Worm (Caenorhabditis elegans) whole organism, young adult: ENCODE measurements around the gene C50D2.6.
A peak's percentile ranks its signal among the peaks of the same experiment; 100 is the strongest.

ENCODE experiments used
- B0261.1 ChIP-seq: sonication (generic microtip); optimal IDR thresholded peaks from 2 replicates; lab custom pipeline; 2016; ENCODE audit warnings: mild to moderate bottlenecking, missing genetic modification characterization, moderate library complexity, missing compliant biosample characterization
- C06A6.2 ChIP-seq: fragments of 200-800 bp; sonication (Bioruptor generic); conservative IDR thresholded peaks from 2 replicates; pipeline ENCODE4 v1.3.6; 2022; ENCODE audit warnings: missing genetic modification characterization, missing compliant biosample characterization
- F33H1.4 ChIP-seq: fragments of 200-800 bp; sonication (Bioruptor generic); IDR thresholded peaks from 2 replicates; pipeline ENCODE4 v1.3.6; 2022; ENCODE audit warnings: missing genetic modification reagents, missing genetic modification characterization, missing compliant biosample characterization
- Y79H2A.3 ChIP-seq: fragments of 200-800 bp; sonication (Bioruptor generic); conservative IDR thresholded peaks from 2 replicates; pipeline ENCODE4 v1.3.6; 2022; ENCODE audit warnings: missing genetic modification reagents, missing genetic modification characterization, missing compliant biosample characterization
- aptf-2 ChIP-seq: fragments of 200-800 bp; sonication (Bioruptor generic); conservative IDR thresholded peaks from 2 replicates; pipeline ENCODE4 v1.3.6; 2022; ENCODE audit warnings: missing genetic modification reagents, missing genetic modification characterization, missing compliant biosample characterization
- aptf-3 ChIP-seq: fragments of 200-800 bp; sonication (Bioruptor generic); IDR thresholded peaks from 2 replicates; pipeline ENCODE4 v1.3.6; 2022; ENCODE audit warnings: missing genetic modification characterization, missing compliant biosample characterization
- athp-1 ChIP-seq: sonication (generic microtip); optimal IDR thresholded peaks from 2 replicates; lab custom pipeline; 2017; ENCODE audit warnings: mild to moderate bottlenecking, missing genetic modification characterization, missing compliant biosample characterization
- attf-5 ChIP-seq: fragments of 200-800 bp; sonication (Bioruptor generic); optimal IDR thresholded peaks from 2 replicates; lab custom pipeline; 2018; ENCODE audit warnings: mild to moderate bottlenecking, missing genetic modification characterization, missing compliant biosample characterization
- cebp-1 ChIP-seq, 2 experiments: fragments of 200-800 bp in 1 of 2; sonication (Bioruptor generic) in 1 of 2; sonication (generic microtip) in 1 of 2; IDR thresholded peaks in 1 of 2; optimal IDR thresholded peaks in 1 of 2; 2 replicates each; pipeline versions ENCODE4 v1.3.6 to Lab custom; 2017 to 2022; ENCODE audit warnings: missing compliant biosample characterization in 2 of 2, missing genetic modification characterization in 2 of 2, mild to moderate bottlenecking in 1 of 2, missing genetic modification reagents in 1 of 2, moderate library complexity in 1 of 2
- cebp-2 ChIP-seq: fragments of 200-800 bp; sonication (Bioruptor generic); IDR thresholded peaks from 2 replicates; pipeline ENCODE4 v1.3.6; 2022; ENCODE audit warnings: missing genetic modification characterization, missing compliant biosample characterization
- ceh-79 ChIP-seq: sonication (generic microtip); optimal IDR thresholded peaks from 2 replicates; lab custom pipeline; 2017; ENCODE audit warnings: mild to moderate bottlenecking, missing genetic modification characterization, missing compliant biosample characterization
- ceh-91 ChIP-seq: fragments of 200-800 bp; sonication (Bioruptor generic); IDR thresholded peaks from 2 replicates; pipeline ENCODE4 v1.3.6; 2022; ENCODE audit warnings: missing genetic modification reagents, missing genetic modification characterization, missing compliant biosample characterization
- chd-7 ChIP-seq: sonication (generic microtip); optimal IDR thresholded peaks from 2 replicates; lab custom pipeline; 2016; ENCODE audit warnings: mild to moderate bottlenecking, missing genetic modification characterization, moderate library complexity, missing compliant biosample characterization
- dpl-1 ChIP-seq: fragments of 150-350 bp; optimal IDR thresholded peaks from 2 replicates; lab custom pipeline; 2014; ENCODE audit warnings: missing biosample characterization, missing genetic modification reagents, missing genetic modification characterization
- egl-18 ChIP-seq: fragments of 200-800 bp; sonication (Bioruptor generic); IDR thresholded peaks from 2 replicates; pipeline ENCODE4 v1.3.6; 2022; ENCODE audit warnings: missing genetic modification reagents, missing genetic modification characterization, missing compliant biosample characterization
- egl-44 ChIP-seq: fragments of 200-800 bp; sonication (Bioruptor generic); IDR thresholded peaks from 2 replicates; pipeline ENCODE4 v1.3.6; 2022; ENCODE audit warnings: missing genetic modification reagents, missing genetic modification characterization, missing compliant biosample characterization
- hlh-12 ChIP-seq: sonication (generic microtip); optimal IDR thresholded peaks from 2 replicates; lab custom pipeline; 2016; ENCODE audit warnings: missing genetic modification characterization, missing compliant biosample characterization
- hmg-20 ChIP-seq: fragments of 200-800 bp; sonication (Bioruptor generic); IDR thresholded peaks from 2 replicates; pipeline ENCODE4 v1.3.6; 2022; ENCODE audit warnings: missing genetic modification reagents, missing genetic modification characterization, missing compliant biosample characterization
- lag-1 ChIP-seq: fragments of 200-800 bp; sonication (Bioruptor generic); IDR thresholded peaks from 2 replicates; pipeline ENCODE4 v1.3.6; 2022; ENCODE audit warnings: missing genetic modification reagents, missing genetic modification characterization, missing compliant biosample characterization
- lin-26 ChIP-seq: fragments of 200-800 bp; sonication (Bioruptor generic); IDR thresholded peaks from 2 replicates; pipeline ENCODE4 v1.3.6; 2022; ENCODE audit warnings: missing genetic modification reagents, missing genetic modification characterization, missing compliant biosample characterization
- lin-35 ChIP-seq, 3 experiments: fragments of 150-350 bp in 2 of 3; sonication (generic microtip) in 1 of 3; optimal IDR thresholded peaks; 2 replicates each; lab custom pipeline; 2014 to 2018; ENCODE audit warnings: missing biosample characterization in 3 of 3, missing genetic modification characterization in 3 of 3, missing genetic modification reagents in 3 of 3
- lin-40 ChIP-seq: sonication (generic microtip); optimal IDR thresholded peaks from 2 replicates; lab custom pipeline; 2016; ENCODE audit warnings: missing genetic modification characterization, mild to moderate bottlenecking, missing compliant biosample characterization, missing genotype, missing genetic modification reagents
- madf-6 ChIP-seq: fragments of 200-800 bp; sonication (Bioruptor generic); IDR thresholded peaks from 2 replicates; pipeline ENCODE4 v1.3.6; 2022; ENCODE audit warnings: missing genetic modification reagents, missing genetic modification characterization, missing compliant biosample characterization
- madf-8 ChIP-seq: fragments of 200-800 bp; sonication (Bioruptor generic); conservative IDR thresholded peaks from 2 replicates; pipeline ENCODE4 v1.3.6; 2022; ENCODE audit warnings: missing genetic modification reagents, missing genetic modification characterization, missing compliant biosample characterization
- mcd-1 ChIP-seq: fragments of 200-800 bp; sonication (Bioruptor generic); IDR thresholded peaks from 2 replicates; pipeline ENCODE4 v1.3.6; 2022; ENCODE audit warnings: missing genetic modification reagents, missing genetic modification characterization, missing compliant biosample characterization
- mxl-1 ChIP-seq: sonication (generic microtip); optimal IDR thresholded peaks from 2 replicates; lab custom pipeline; 2016; ENCODE audit warnings: missing genetic modification characterization, missing compliant biosample characterization
- nhr-27 ChIP-seq: fragments of 200-800 bp; sonication (Bioruptor generic); optimal IDR thresholded peaks from 2 replicates; lab custom pipeline; 2018; ENCODE audit warnings: mild to moderate bottlenecking, missing genetic modification characterization, moderate library complexity, missing compliant biosample characterization
- nhr-80 ChIP-seq: sonication (generic microtip); optimal IDR thresholded peaks from 2 replicates; lab custom pipeline; 2016; ENCODE audit warnings: missing genetic modification characterization, missing compliant biosample characterization
- nhr-90 ChIP-seq: sonication (generic microtip); optimal IDR thresholded peaks from 2 replicates; lab custom pipeline; 2016; ENCODE audit warnings: missing genotype, mild to moderate bottlenecking, missing genetic modification characterization, missing compliant biosample characterization
- pbrm-1 ChIP-seq: fragments of 200-800 bp; sonication (Bioruptor generic); IDR thresholded peaks from 2 replicates; pipeline ENCODE4 v1.3.6; 2022; ENCODE audit warnings: missing genetic modification reagents, missing genetic modification characterization, missing compliant biosample characterization
- rpc-1 ChIP-seq, 2 experiments: fragments of 150-350 bp in 1 of 2; sonication (generic microtip) in 1 of 2; optimal IDR thresholded peaks; 2 replicates each; lab custom pipeline; 2014 to 2018; ENCODE audit warnings: missing biosample characterization in 1 of 2, missing genetic modification characterization in 1 of 2, missing genetic modification reagents in 1 of 2, missing genotype in 1 of 2
- somi-1 ChIP-seq: fragments of 200-800 bp; sonication (Bioruptor generic); optimal IDR thresholded peaks from 2 replicates; lab custom pipeline; 2018; ENCODE audit warnings: mild to moderate bottlenecking, missing genetic modification characterization, missing compliant biosample characterization
- tbx-9 ChIP-seq: sonication (generic microtip); optimal IDR thresholded peaks from 2 replicates; lab custom pipeline; 2016; ENCODE audit warnings: borderline replicate concordance, missing genetic modification characterization, inconsistent platforms, missing compliant biosample characterization
- xnd-1 ChIP-seq: sonication (generic microtip); optimal IDR thresholded peaks from 2 replicates; lab custom pipeline; 2016; ENCODE audit warnings: missing genotype, missing genetic modification reagents, missing genetic modification characterization, missing compliant biosample characterization
- zim-3 ChIP-seq: sonication (generic microtip); optimal IDR thresholded peaks from 2 replicates; lab custom pipeline; 2017; ENCODE audit warnings: mild to moderate bottlenecking, missing genetic modification characterization, moderate library complexity, missing compliant biosample characterization
- ztf-22 ChIP-seq: fragments of 200-800 bp; sonication (Bioruptor generic); optimal IDR thresholded peaks from 2 replicates; lab custom pipeline; 2018; ENCODE audit warnings: mild to moderate bottlenecking, missing genetic modification characterization, moderate library complexity, missing compliant biosample characterization

The C50D2.6 gene

ce11 chrII:46116-46515 lies 38.1 kb upstream of the C50D2.6 start, which contains the start of gene rpt-4:
Gene rpt-4, minus strand, starts transcription at chrII:46216.
- TF ChIP-seq athp-1 (tag; lab: Kevin White, UChicago) (no peak), F33H1.4 (no peak)

ce11 chrII:47280-47679 lies 37.0 kb upstream of the C50D2.6 start, which contains the start of gene C23H3.5:
Gene C23H3.5, plus strand, starts transcription at chrII:47580.
- no peak for TF ChIP-seq ztf-22 (GFP tag; lab: Kevin White, UChicago)
- no peak for TF ChIP-seq madf-6 (GFP tag; lab: Robert Waterston, UW)
- no peak for TF ChIP-seq somi-1 (GFP tag; lab: Kevin White, UChicago)
- TF ChIP-seq mcd-1 = no peak
- no peak for TF ChIP-seq cebp-2 (GFP tag; lab: Robert Waterston, UW)
- TF ChIP-seq hmg-20 (GFP tag; lab: Robert Waterston, UW) = no peak
- no peak for TF ChIP-seq egl-44 (GFP tag; lab: Robert Waterston, UW)
- TF ChIP-seq mxl-1 (tag; lab: Kevin White, UChicago) = no peak
- TF ChIP-seq F33H1.4 = no peak
- no peak for TF ChIP-seq xnd-1 (tag; lab: Kevin White, UChicago)
- TF ChIP-seq dpl-1 = no peak
- no peak for TF ChIP-seq aptf-3 (GFP tag; lab: Robert Waterston, UW)
- TF ChIP-seq pbrm-1 = no peak
- no peak for TF ChIP-seq lin-35 (GFP tag; optimal IDR thresholded peaks at IDR 0.05; lab: Kevin White, UChicago)
- TF ChIP-seq cebp-1 (GFP tag; IDR thresholded peaks at IDR 0.05; lab: Robert Waterston, UW) = no peak
- no peak for TF ChIP-seq cebp-1 (tag; optimal IDR thresholded peaks at IDR 0.05; lab: Kevin White, UChicago)
- TF ChIP-seq, all 124 proteins: peak for 0

- TF ChIP-seq ceh-79 (tag; lab: Kevin White, UChicago) (no peak), nhr-27 (no peak), lag-1 (no peak), ceh-91 (GFP tag; lab: Robert Waterston, UW) (no peak), nhr-80 (tag; lab: Kevin White, UChicago) (peak; percentile 35), lin-26 (no peak), madf-6 (GFP tag; lab: Robert Waterston, UW) (no peak), nhr-90 (tag; lab: Kevin White, UChicago) (no peak), zim-3 (tag; lab: Kevin White, UChicago) (no peak), attf-5 (GFP tag; lab: Kevin White, UChicago) (peak; percentile 32)
Measured at ce11 chrII:50862-51261, 33.4 kb upstream of the C50D2.6 start.

- 0 out of 2 replicates have a peak, but pooled peaks have one; percentile 23 for TF ChIP-seq madf-6 (GFP tag; lab: Robert Waterston, UW)
- TF ChIP-seq lin-40 (tag; lab: Kevin White, UChicago) = no peak
Measured at ce11 chrII:51352-51751, 32.9 kb upstream of the C50D2.6 start, which contains the start of gene sptl-1. Gene sptl-1, plus strand, starts transcription at chrII:51652.

- no peak for TF ChIP-seq athp-1 (tag; lab: Kevin White, UChicago)
- TF ChIP-seq tbx-9 (tag; lab: Kevin White, UChicago) = no peak
- no peak for TF ChIP-seq chd-7 (tag; lab: Kevin White, UChicago)
- TF ChIP-seq C06A6.2 = no peak
Measured at ce11 chrII:55204-55603, 29.0 kb upstream of the C50D2.6 start, which contains the start of gene tre-5. Gene tre-5, minus strand, starts transcription at chrII:55304.

- TF ChIP-seq aptf-2 (GFP tag; lab: Robert Waterston, UW) = no peak
- no peak for TF ChIP-seq Y79H2A.3 (GFP tag; lab: Robert Waterston, UW)
- TF ChIP-seq B0261.1 (tag; lab: Kevin White, UChicago) = no peak
- TF ChIP-seq rpc-1 (optimal IDR thresholded peaks at IDR 0.05; lab: Kevin White, UChicago) = no peak
- TF ChIP-seq rpc-1 (tag; optimal IDR thresholded peaks at IDR 0.05; lab: Kevin White, UChicago) = no peak
- no peak for TF ChIP-seq mcd-1
- TF ChIP-seq madf-8 (GFP tag; lab: Robert Waterston, UW) = no peak
- TF ChIP-seq egl-18 (GFP tag; lab: Robert Waterston, UW) = no peak
- TF ChIP-seq hlh-12 (tag; lab: Kevin White, UChicago) = no peak
Measured at ce11 chrII:57370-57769, 26.9 kb upstream of the C50D2.6 start, which contains the start of gene ascc-1. Gene ascc-1, plus strand, starts transcription at chrII:57670.
